Fruit fly (Drosophila melanogaster) whole organism, embryonic: ENCODE results near the gene CG43077.

Experiments
- ATbp ChIP-seq: fragments of 200-800 bp; sonication (Bioruptor generic); optimal IDR thresholded peaks from 2 replicates; lab custom pipeline; 2017; ENCODE audit warnings: missing biosample characterization, mild to moderate bottlenecking, missing genetic modification characterization, missing genetic modification reagents
- Atf6 ChIP-seq: fragments of 200-800 bp; sonication (Bioruptor generic); IDR thresholded peaks from 2 replicates; pipeline ENCODE4 v1.3.6; 2022; ENCODE audit warnings: missing biosample characterization, missing genetic modification characterization
- B-H2 ChIP-seq: fragments of 200-800 bp; sonication (Bioruptor generic); optimal IDR thresholded peaks from 2 replicates; lab custom pipeline; 2018; ENCODE audit warnings: missing biosample characterization, mild to moderate bottlenecking, missing genetic modification characterization
- Bdp1 ChIP-seq: fragments of 200-800 bp; sonication (Bioruptor generic); optimal IDR thresholded peaks from 3 replicates; lab custom pipeline; 2016; ENCODE audit warnings: missing biosample characterization, missing genetic modification characterization
- BtbVII ChIP-seq: fragments of 200-800 bp; sonication (Bioruptor generic); optimal IDR thresholded peaks from 3 replicates; lab custom pipeline; 2017; ENCODE audit warnings: missing biosample characterization, mild to moderate bottlenecking, missing genetic modification characterization
- CG1024 ChIP-seq: fragments of 200-800 bp; sonication (Bioruptor generic); IDR thresholded peaks from 2 replicates; pipeline ENCODE4 v1.3.6; 2022; ENCODE audit warnings: missing biosample characterization, missing genetic modification characterization
- CG11504 ChIP-seq: fragments of 200-800 bp; sonication (Bioruptor generic); optimal IDR thresholded peaks from 3 replicates; lab custom pipeline; 2019; ENCODE audit warnings: missing biosample characterization, mild to moderate bottlenecking, missing genetic modification characterization, moderate library complexity
- CG11560 ChIP-seq: fragments of 200-800 bp; sonication (Bioruptor generic); IDR thresholded peaks from 3 replicates; pipeline ENCODE4 v1.3.6; 2022; ENCODE audit warnings: missing biosample characterization, missing genetic modification characterization
- CG12219 ChIP-seq: fragments of 200-800 bp; sonication (Bioruptor generic); optimal IDR thresholded peaks from 3 replicates; lab custom pipeline; 2018; ENCODE audit warnings: missing biosample characterization, mild to moderate bottlenecking, missing genetic modification characterization
- CG1603 ChIP-seq: fragments of 200-800 bp; sonication (Bioruptor generic); optimal IDR thresholded peaks from 2 replicates; lab custom pipeline; 2019; ENCODE audit warnings: missing biosample characterization, mild to moderate bottlenecking, missing genetic modification characterization, moderate library complexity
- CG3065 ChIP-seq: fragments of 200-800 bp; sonication (Bioruptor generic); optimal IDR thresholded peaks from 2 replicates; lab custom pipeline; 2016; ENCODE audit warnings: missing biosample characterization, missing genetic modification characterization
- CG3838 ChIP-seq: fragments of 200-800 bp; sonication (Bioruptor generic); optimal IDR thresholded peaks from 3 replicates; lab custom pipeline; 2016; ENCODE audit warnings: missing biosample characterization, missing genetic modification characterization
- CG5245 ChIP-seq: fragments of 200-800 bp; sonication (Bioruptor generic); optimal IDR thresholded peaks from 3 replicates; lab custom pipeline; 2016; ENCODE audit warnings: missing biosample characterization, missing genetic modification characterization
- CG6689 ChIP-seq: fragments of 200-800 bp; sonication (Bioruptor generic); IDR thresholded peaks from 2 replicates; pipeline ENCODE4 v1.3.6; 2022; ENCODE audit warnings: missing biosample characterization, missing genetic modification characterization
- CG7372 ChIP-seq: fragments of 200-800 bp; sonication (Bioruptor generic); IDR thresholded peaks from 2 replicates; pipeline ENCODE4 v1.3.6; 2022; ENCODE audit warnings: missing biosample characterization, missing genetic modification characterization
- CG7786 ChIP-seq: fragments of 200-800 bp; sonication (Bioruptor generic); optimal IDR thresholded peaks from 2 replicates; lab custom pipeline; 2016; ENCODE audit warnings: missing biosample characterization, missing genetic modification characterization
- Camta ChIP-seq: fragments of 200-800 bp; sonication (Bioruptor generic); optimal IDR thresholded peaks from 2 replicates; lab custom pipeline; 2016; ENCODE audit warnings: missing biosample characterization, missing genetic modification characterization
- Chrac-16 ChIP-seq: fragments of 200-800 bp; sonication (Bioruptor generic); optimal IDR thresholded peaks from 3 replicates; lab custom pipeline; 2016; ENCODE audit warnings: missing biosample characterization, missing genetic modification characterization
- CoRest ChIP-seq: fragments of 200-800 bp; sonication (Bioruptor generic); optimal IDR thresholded peaks from 3 replicates; lab custom pipeline; 2018; ENCODE audit warnings: missing biosample characterization, mild to moderate bottlenecking, missing genetic modification characterization, moderate library complexity
- Deaf1 ChIP-seq: fragments of 200-800 bp; optimal IDR thresholded peaks from 3 replicates; lab custom pipeline; 2019; ENCODE audit warnings: missing biosample characterization, mild to moderate bottlenecking, missing genetic modification characterization, moderate library complexity
- Dfd ChIP-seq, 2 experiments: fragments of >200 bp; optimal IDR thresholded peaks; 2 replicates each; lab custom pipeline; 2017; ENCODE audit warnings: missing biosample characterization in 2 of 2, missing genetic modification characterization in 2 of 2
- Dref ChIP-seq: fragments of 200-800 bp; sonication (Bioruptor generic); IDR thresholded peaks from 2 replicates; pipeline ENCODE4 v1.3.6; 2022; ENCODE audit warnings: missing biosample characterization, missing genetic modification characterization
- Ets65A ChIP-seq: fragments of 200-800 bp; sonication (Bioruptor generic); peaks from one replicate; lab custom pipeline; 2016; ENCODE audit warnings: missing biosample characterization, missing genetic modification characterization
- Gsc ChIP-seq: fragments of 200-800 bp; sonication (Bioruptor generic); IDR thresholded peaks from 2 replicates; pipeline ENCODE4 v1.3.6; 2022; ENCODE audit warnings: missing biosample characterization, missing genetic modification characterization
- HLHmδ ChIP-seq: fragments of 200-800 bp; sonication (Bioruptor generic); optimal IDR thresholded peaks from 2 replicates; lab custom pipeline; 2018; ENCODE audit warnings: missing biosample characterization, mild to moderate bottlenecking, missing genetic modification characterization, moderate library complexity
- Hr39 ChIP-seq: fragments of >200 bp; optimal IDR thresholded peaks from 2 replicates; lab custom pipeline; 2017
- Kr ChIP-seq: fragments of 200-800 bp; sonication (Bioruptor generic); optimal IDR thresholded peaks from 2 replicates; lab custom pipeline; 2017; ENCODE audit warnings: missing biosample characterization, mild to moderate bottlenecking, missing genetic modification characterization
- MBD-R2 ChIP-seq: fragments of 200-800 bp; sonication (Bioruptor generic); IDR thresholded peaks from 2 replicates; pipeline ENCODE4 v1.3.6; 2022; ENCODE audit warnings: missing biosample characterization, missing genetic modification characterization
- PHDP ChIP-seq: fragments of 200-800 bp; sonication (Bioruptor generic); optimal IDR thresholded peaks from 3 replicates; lab custom pipeline; 2018; ENCODE audit warnings: missing biosample characterization, mild to moderate bottlenecking, missing genetic modification characterization, moderate library complexity
- Sox100B ChIP-seq: fragments of 200-800 bp; sonication (Bioruptor generic); optimal IDR thresholded peaks from 3 replicates; lab custom pipeline; 2018; ENCODE audit warnings: missing biosample characterization, mild to moderate bottlenecking, missing genetic modification characterization
- Tbp ChIP-seq: fragments of >200 bp; optimal IDR thresholded peaks from 2 replicates; lab custom pipeline; 2018; ENCODE audit warnings: missing biosample characterization, missing genetic modification characterization
- az2 ChIP-seq: fragments of 200-800 bp; sonication (Bioruptor generic); optimal IDR thresholded peaks from 3 replicates; lab custom pipeline; 2016; ENCODE audit warnings: missing biosample characterization, missing genetic modification characterization
- bowl ChIP-seq: fragments of 200-800 bp; sonication (Bioruptor generic); IDR thresholded peaks from 2 replicates; pipeline ENCODE4 v1.3.6; 2022; ENCODE audit warnings: missing biosample characterization, missing genetic modification characterization
- ci ChIP-seq: fragments of 200-800 bp; sonication (Bioruptor generic); IDR thresholded peaks from 3 replicates; pipeline ENCODE4 v1.3.6; 2022; ENCODE audit warnings: missing biosample characterization, missing genetic modification characterization
- exex ChIP-seq: fragments of 200-800 bp; sonication (Bioruptor generic); optimal IDR thresholded peaks from 4 replicates; lab custom pipeline; 2018; ENCODE audit warnings: missing biosample characterization, mild to moderate bottlenecking, missing genetic modification characterization, moderate library complexity
- ftz-f1 ChIP-seq: fragments of 200-800 bp; sonication (Bioruptor generic); optimal IDR thresholded peaks from 2 replicates; lab custom pipeline; 2016; ENCODE audit warnings: missing biosample characterization, missing genetic modification characterization
- gcm2 ChIP-seq: fragments of 200-800 bp; sonication (Bioruptor generic); optimal IDR thresholded peaks from 2 replicates; lab custom pipeline; 2016; ENCODE audit warnings: missing biosample characterization, missing genetic modification characterization
- nau ChIP-seq: fragments of 200-800 bp; sonication (Bioruptor generic); optimal IDR thresholded peaks from 3 replicates; lab custom pipeline; 2017; ENCODE audit warnings: missing biosample characterization, mild to moderate bottlenecking, missing genetic modification characterization, missing genetic modification reagents
- otp ChIP-seq: fragments of 200-800 bp; sonication (Bioruptor generic); IDR thresholded peaks from 3 replicates; pipeline ENCODE4, ENCODE4 v1.3.6; 2022; ENCODE audit warnings: missing biosample characterization, missing genetic modification characterization
- pfk ChIP-seq: fragments of 200-800 bp; sonication (Bioruptor generic); optimal IDR thresholded peaks from 2 replicates; lab custom pipeline; 2018; ENCODE audit warnings: missing biosample characterization, mild to moderate bottlenecking, missing genetic modification characterization, moderate library complexity
- pnt ChIP-seq: fragments of 200-800 bp; sonication (Bioruptor generic); optimal IDR thresholded peaks from 3 replicates; lab custom pipeline; 2016; ENCODE audit warnings: missing biosample characterization, missing genetic modification characterization
- prd ChIP-seq, 3 experiments: fragments of >200 bp in 2 of 3; fragments of 200-800 bp in 1 of 3; sonication (Bioruptor generic) in 1 of 3; optimal IDR thresholded peaks in 2 of 3; IDR thresholded peaks in 1 of 3; 2 replicates in 2 of 3; 3 replicates in 1 of 3; pipeline versions ENCODE4 v1.3.6 to Lab custom; 2017 to 2022; ENCODE audit warnings: missing biosample characterization in 1 of 3, missing genetic modification characterization in 1 of 3
- repo ChIP-seq: fragments of 200-800 bp; sonication (Bioruptor generic); optimal IDR thresholded peaks from 2 replicates; lab custom pipeline; 2016; ENCODE audit warnings: missing biosample characterization, missing genetic modification characterization
- ro ChIP-seq: fragments of 200-800 bp; sonication (Bioruptor generic); IDR thresholded peaks from 2 replicates; pipeline ENCODE4 v1.3.6; 2022; ENCODE audit warnings: missing biosample characterization, missing genetic modification characterization
- sens ChIP-seq: fragments of 200-800 bp; sonication (Bioruptor generic); peaks from one replicate; lab custom pipeline; 2016; ENCODE audit warnings: missing biosample characterization, missing genetic modification characterization
- sr ChIP-seq: fragments of 200-800 bp; sonication (Bioruptor generic); IDR thresholded peaks from 3 replicates; pipeline ENCODE4 v1.3.6; 2022; ENCODE audit warnings: missing biosample characterization, missing genetic modification characterization
- stc ChIP-seq: fragments of 200-800 bp; sonication (Bioruptor generic); IDR thresholded peaks from 2 replicates; pipeline ENCODE4 v1.3.6; 2022; ENCODE audit warnings: missing biosample characterization, missing genetic modification characterization
- unc-4 ChIP-seq: fragments of 200-800 bp; sonication (Bioruptor generic); IDR thresholded peaks from 2 replicates; pipeline ENCODE4 v1.3.6; 2022; ENCODE audit warnings: missing biosample characterization, missing genetic modification characterization; ENCODE audit not compliant: partially characterized antibody
- vnd ChIP-seq: fragments of 200-800 bp; sonication (Bioruptor generic); IDR thresholded peaks from 3 replicates; pipeline ENCODE4 v1.3.6; 2022; ENCODE audit warnings: missing biosample characterization, missing genetic modification characterization; ENCODE audit not compliant: partially characterized antibody
- z ChIP-seq: fragments of 200-800 bp; sonication (Bioruptor generic); IDR thresholded peaks from 3 replicates; pipeline ENCODE4 v1.3.6; 2022; ENCODE audit warnings: missing biosample characterization, missing genetic modification characterization

CG43077 gene

DNA sequence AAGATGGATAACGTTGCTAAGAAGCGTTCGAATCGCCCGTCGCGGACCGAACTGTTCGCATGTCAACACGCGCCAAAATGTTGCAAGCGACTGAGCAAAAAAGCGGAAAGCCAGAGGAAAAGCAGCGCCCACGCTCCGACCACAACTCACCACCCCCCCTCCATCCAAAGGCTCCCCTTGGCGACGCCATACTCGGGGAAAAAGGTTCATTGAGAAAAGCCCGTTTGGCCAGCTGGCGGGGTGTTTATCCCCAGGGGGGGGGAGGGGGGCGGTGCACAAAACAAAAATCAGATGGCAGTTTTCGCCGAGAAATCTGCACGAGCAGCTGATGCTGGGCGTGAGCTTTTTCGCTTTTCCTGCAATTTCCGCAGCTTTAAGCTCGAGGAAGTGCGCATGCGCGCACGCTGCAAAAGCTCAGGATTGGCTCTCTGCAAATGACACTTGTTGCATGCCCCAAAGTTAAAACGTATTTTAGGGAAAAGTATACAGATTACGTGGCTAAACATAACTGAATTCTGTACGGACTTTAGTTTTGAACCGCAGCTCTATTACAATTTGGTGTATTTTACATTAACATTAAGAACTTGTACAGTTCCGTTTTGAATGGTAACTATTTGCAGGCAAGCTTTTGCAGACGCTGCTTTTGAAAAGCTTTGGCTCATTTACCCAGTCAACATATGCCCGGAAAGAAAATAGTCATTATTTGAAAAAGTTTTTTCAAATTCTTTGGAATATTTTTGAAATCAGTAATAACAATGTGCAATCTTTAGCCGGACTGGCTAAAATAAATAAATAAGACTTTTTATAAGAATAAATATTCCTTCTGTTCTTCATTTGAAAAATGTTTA is 20.4 kb downstream of the CG43077 start (continued):
- no peak for TF ChIP-seq CG1024 (GFP tag; lab: Robert Waterston, UW)
- no peak for TF ChIP-seq Camta
- TF ChIP-seq CoRest (tag; lab: Kevin White, UChicago): no peak
- no peak for TF ChIP-seq ro (GFP tag; lab: Robert Waterston, UW)
- TF ChIP-seq Hr39 (lab: Kevin White, UChicago): peak; percentile 70
- 0 out of 2 replicates have a peak, but pooled peaks have one; percentile 15 for TF ChIP-seq Dref (GFP tag; lab: Robert Waterston, UW)
- no peak for TF ChIP-seq ci (GFP tag; lab: Robert Waterston, UW)
- TF ChIP-seq unc-4: no peak
- no peak for TF ChIP-seq Atf6 (GFP tag; lab: Robert Waterston, UW)
- TF ChIP-seq az2 (GFP tag; lab: Kevin White, UChicago): no peak
- TF ChIP-seq repo (GFP tag; lab: Kevin White, UChicago): no peak
- TF ChIP-seq pnt: no peak
- no peak for TF ChIP-seq Gsc
- no peak for TF ChIP-seq nau (GFP tag; lab: Kevin White, UChicago)
- no peak for TF ChIP-seq Chrac-16 (GFP tag; lab: Kevin White, UChicago)
- TF ChIP-seq sens (GFP tag; lab: Kevin White, UChicago): no peak
- TF ChIP-seq stc (GFP tag; lab: Robert Waterston, UW): no peak
- no peak for TF ChIP-seq exex (tag; lab: Kevin White, UChicago)
- no peak for TF ChIP-seq gcm2 (GFP tag; lab: Kevin White, UChicago)
- TF ChIP-seq sr: peak; percentile 59; the same call in 2 of the 3 replicates
- TF ChIP-seq otp (GFP tag; lab: Robert Waterston, UW): no peak
- TF ChIP-seq Ets65A (GFP tag; lab: Kevin White, UChicago): peak; percentile 53
- TF ChIP-seq vnd: no peak
- no peak for TF ChIP-seq CG7786 (GFP tag; lab: Kevin White, UChicago)
- TF ChIP-seq CG3838 (GFP tag; lab: Kevin White, UChicago): no peak
- no peak for TF ChIP-seq Dfd (GFP tag; optimal IDR thresholded peaks at IDR 0.05; lab: Kevin White, UChicago)
- no peak for TF ChIP-seq MBD-R2
- no peak for TF ChIP-seq ATbp (GFP tag; lab: Kevin White, UChicago)
- peak; percentile 51 for TF ChIP-seq Deaf1 (tag; lab: Kevin White, UChicago)
- TF ChIP-seq Bdp1: no peak
- no peak for TF ChIP-seq Tbp (GFP tag; lab: Kevin White, UChicago)
- no peak for TF ChIP-seq CG11560 (tag; lab: Robert Waterston, UW)
- TF ChIP-seq, all 482 proteins: peak for 14

DNA sequence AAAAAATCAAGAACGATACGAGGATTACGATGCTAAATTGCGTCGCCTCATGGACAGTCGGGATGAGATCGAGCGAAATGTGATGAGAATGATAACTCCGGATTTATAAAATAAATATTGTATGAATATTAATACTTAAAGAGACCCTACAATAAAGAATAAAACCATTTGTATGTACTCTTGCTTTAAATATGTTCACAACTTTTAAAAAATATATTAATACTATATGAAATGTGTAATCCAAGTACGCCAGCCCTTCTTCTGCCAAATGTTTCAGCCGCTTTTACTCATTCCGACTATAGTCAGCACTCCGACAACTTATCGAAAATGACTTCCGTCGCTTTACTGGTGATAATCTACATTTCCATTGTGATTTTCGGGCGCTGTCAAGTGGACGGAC is 45.1 kb downstream of the CG43077 start, which contains the start of gene CG43997:
Gene CG43997, plus strand, starts transcription at position 301 of the 400 bp plus-strand sequence.
- no peak for TF ChIP-seq CG7372 (GFP tag; lab: Robert Waterston, UW)
- TF ChIP-seq Sox100B (GFP tag; lab: Kevin White, UChicago): no peak
- no peak for TF ChIP-seq BtbVII (GFP tag; lab: Kevin White, UChicago)
- no peak for TF ChIP-seq CG6689 (GFP tag; lab: Robert Waterston, UW)
- TF ChIP-seq B-H2 (GFP tag; lab: Kevin White, UChicago): no peak
- no peak for TF ChIP-seq PHDP (tag; lab: Kevin White, UChicago)
- no peak for TF ChIP-seq CG11504
- no peak for TF ChIP-seq CG5245 (GFP tag; lab: Kevin White, UChicago)
- no peak for TF ChIP-seq prd (optimal IDR thresholded peaks at IDR 0.05; lab: Kevin White, UChicago)
- TF ChIP-seq prd (GFP tag; IDR thresholded peaks at IDR 0.05; lab: Robert Waterston, UW): no peak
- no peak for TF ChIP-seq CG12219 (GFP tag; lab: Kevin White, UChicago)
- TF ChIP-seq bowl: no peak
- TF ChIP-seq ftz-f1 (GFP tag; lab: Kevin White, UChicago): no peak
- no peak for TF ChIP-seq pfk (GFP tag; lab: Kevin White, UChicago)
- TF ChIP-seq CG1603: no peak
- no peak for TF ChIP-seq CG3065 (GFP tag; lab: Kevin White, UChicago)
- no peak for TF ChIP-seq Kr (GFP tag; lab: Kevin White, UChicago)
- TF ChIP-seq ATbp (GFP tag; lab: Kevin White, UChicago): no peak
- no peak for TF ChIP-seq z (GFP tag; lab: Robert Waterston, UW)
- no peak for TF ChIP-seq az2 (GFP tag; lab: Kevin White, UChicago)
- TF ChIP-seq HLHmδ (GFP tag; lab: Kevin White, UChicago): no peak
